Worm (Caenorhabditis elegans) whole organism, late embryonic: ENCODE measurements around the gene ZK930.7.

Experiments
- ama-1 ChIP-seq: fragments of 150-350 bp; optimal IDR thresholded peaks from 2 replicates; lab custom pipeline; 2014
- ceh-22 ChIP-seq: sonication (generic microtip); optimal IDR thresholded peaks from 2 replicates; lab custom pipeline; 2017; ENCODE audit warnings: missing biosample characterization, missing genetic modification characterization
- ceh-6 ChIP-seq: fragments of 200-800 bp; sonication (Bioruptor generic); optimal IDR thresholded peaks from 2 replicates; lab custom pipeline; 2018; ENCODE audit warnings: mild to moderate bottlenecking, missing genetic modification characterization, missing compliant biosample characterization
- dmd-4 ChIP-seq: sonication (generic microtip); optimal IDR thresholded peaks from 2 replicates; lab custom pipeline; 2016; ENCODE audit warnings: borderline replicate concordance, missing genetic modification characterization, missing compliant biosample characterization
- dve-1 ChIP-seq: sonication (generic microtip); optimal IDR thresholded peaks from 2 replicates; lab custom pipeline; 2017; ENCODE audit warnings: antibody characterized with exemption, mild to moderate bottlenecking, missing genetic modification characterization, missing compliant biosample characterization
- elt-2 ChIP-seq: sonication (generic microtip); optimal IDR thresholded peaks from 2 replicates; lab custom pipeline; 2016; ENCODE audit warnings: missing genetic modification reagents, missing genetic modification characterization, missing compliant biosample characterization
- ets-4 ChIP-seq: sonication (generic microtip); optimal IDR thresholded peaks from 2 replicates; lab custom pipeline; 2016; ENCODE audit warnings: missing genetic modification characterization, missing compliant biosample characterization
- eyg-1 ChIP-seq: sonication (generic microtip); optimal IDR thresholded peaks from 2 replicates; lab custom pipeline; 2016; ENCODE audit warnings: missing genotype, missing genetic modification characterization, missing compliant biosample characterization
- hlh-13 ChIP-seq: fragments of 200-800 bp; sonication (Bioruptor generic); optimal IDR thresholded peaks from 2 replicates; lab custom pipeline; 2018; ENCODE audit warnings: mild to moderate bottlenecking, missing genetic modification characterization, missing compliant biosample characterization
- nhr-11 ChIP-seq: fragments of 150-350 bp; optimal IDR thresholded peaks from 2 replicates; lab custom pipeline; 2014; ENCODE audit warnings: missing biosample characterization, missing genetic modification characterization
- pha-4 ChIP-seq: fragments of 150-350 bp; optimal IDR thresholded peaks from 2 replicates; lab custom pipeline; 2018; ENCODE audit warnings: missing biosample characterization, missing genetic modification reagents, missing genetic modification characterization
- pqm-1 ChIP-seq: sonication (generic microtip); optimal IDR thresholded peaks from 2 replicates; lab custom pipeline; 2016; ENCODE audit warnings: missing genetic modification characterization, missing compliant biosample characterization
- sox-4 ChIP-seq: sonication (generic microtip); optimal IDR thresholded peaks from 2 replicates; lab custom pipeline; 2017; ENCODE audit warnings: mild to moderate bottlenecking, missing genetic modification characterization, inconsistent platforms, missing compliant biosample characterization

DNA sequence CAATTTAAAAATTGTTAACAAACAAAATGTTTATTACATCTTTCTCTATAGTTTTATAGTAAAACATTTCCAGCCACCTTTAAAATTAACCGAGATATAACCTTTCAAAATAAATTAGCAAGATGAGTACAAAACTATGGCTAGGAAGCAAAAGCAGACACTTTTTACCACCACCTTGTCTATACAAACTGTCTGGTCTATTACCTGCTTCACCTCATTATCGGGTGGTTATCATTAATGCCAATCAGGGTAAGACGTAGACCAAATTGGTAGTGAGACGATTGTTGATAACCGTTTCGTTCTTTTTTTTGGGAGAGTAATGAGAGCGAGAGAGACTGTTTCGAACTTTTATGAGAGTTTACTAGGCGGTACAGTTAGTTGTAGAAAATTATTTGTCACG is 22.0 kb downstream of the ZK930.7 start:
- no peak for TF ChIP-seq hlh-13 (GFP tag; lab: Kevin White, UChicago)
- no peak for TF ChIP-seq ceh-6 (GFP tag; lab: Kevin White, UChicago)
- no peak for TF ChIP-seq ceh-22 (tag; lab: Kevin White, UChicago)
- TF ChIP-seq pha-4 (tag; lab: Kevin White, UChicago) = no peak
- TF ChIP-seq elt-2 (tag; lab: Kevin White, UChicago) = no peak
- no peak for TF ChIP-seq nhr-11 (tag; lab: Kevin White, UChicago)
- no peak for TF ChIP-seq sox-4
- TF ChIP-seq eyg-1 (tag; lab: Kevin White, UChicago) = no peak
- no peak for TF ChIP-seq pqm-1 (tag; lab: Kevin White, UChicago)
- no peak for TF ChIP-seq ets-4 (tag; lab: Kevin White, UChicago)
- TF ChIP-seq dmd-4 (tag; lab: Kevin White, UChicago) = no peak
- TF ChIP-seq dve-1 (tag; lab: Kevin White, UChicago) = no peak
- no peak for TF ChIP-seq ama-1 (lab: Kevin White, UChicago)
